Fruit fly (Drosophila melanogaster) whole organism, embryonic: Measurements from ENCODE around the gene pit.

Source experiments
- CG10366 ChIP-seq: fragments of 200-800 bp; sonication (Bioruptor generic); IDR thresholded peaks from 2 replicates; pipeline ENCODE4 v1.3.6; 2022; ENCODE audit warnings: missing biosample characterization, missing genetic modification characterization
- CG10654 ChIP-seq: fragments of 200-800 bp; sonication (Bioruptor generic); optimal IDR thresholded peaks from 2 replicates; lab custom pipeline; 2016; ENCODE audit warnings: missing biosample characterization, missing genetic modification characterization
- CG11093 ChIP-seq: fragments of 200-800 bp; sonication (Bioruptor generic); IDR thresholded peaks from 3 replicates; pipeline ENCODE4 v1.3.6; 2022; ENCODE audit warnings: missing biosample characterization, missing genetic modification characterization
- CG11247 ChIP-seq: fragments of 200-800 bp; sonication (Bioruptor generic); IDR thresholded peaks from 2 replicates; pipeline ENCODE4 v1.3.6; 2022; ENCODE audit warnings: missing biosample characterization, missing genetic modification characterization
- CG11504 ChIP-seq: fragments of 200-800 bp; sonication (Bioruptor generic); optimal IDR thresholded peaks from 3 replicates; lab custom pipeline; 2019; ENCODE audit warnings: missing biosample characterization, mild to moderate bottlenecking, missing genetic modification characterization, moderate library complexity
- CG1233 ChIP-seq: fragments of 200-800 bp; sonication (Bioruptor generic); optimal IDR thresholded peaks from 4 replicates; lab custom pipeline; 2018; ENCODE audit warnings: missing biosample characterization, mild to moderate bottlenecking, missing genetic modification characterization
- CG14014 ChIP-seq: fragments of 200-800 bp; sonication (Bioruptor generic); IDR thresholded peaks from 2 replicates; pipeline ENCODE4 v1.3.6; 2022; ENCODE audit warnings: missing biosample characterization, missing genetic modification characterization
- CG14710 ChIP-seq: fragments of 200-800 bp; sonication (Bioruptor generic); optimal IDR thresholded peaks from 3 replicates; lab custom pipeline; 2019; ENCODE audit warnings: missing biosample characterization, mild to moderate bottlenecking, missing genetic modification characterization, moderate library complexity
- CG31388 ChIP-seq: fragments of 200-800 bp; sonication (Bioruptor generic); optimal IDR thresholded peaks from 2 replicates; lab custom pipeline; 2016; ENCODE audit warnings: missing biosample characterization, missing genetic modification characterization
- CG33557 ChIP-seq: fragments of 200-800 bp; sonication (Bioruptor generic); optimal IDR thresholded peaks from 2 replicates; lab custom pipeline; 2019; ENCODE audit warnings: missing biosample characterization, mild to moderate bottlenecking, missing genetic modification characterization, moderate library complexity
- CG3847 ChIP-seq: fragments of 200-800 bp; sonication (Bioruptor generic); IDR thresholded peaks from 2 replicates; pipeline ENCODE4 v1.3.6; 2022; ENCODE audit warnings: missing biosample characterization, missing genetic modification characterization
- CG4820 ChIP-seq: fragments of 200-800 bp; sonication (Bioruptor generic); optimal IDR thresholded peaks from 3 replicates; lab custom pipeline; 2016; ENCODE audit warnings: missing biosample characterization, missing genetic modification characterization
- CG6683 ChIP-seq: fragments of 200-800 bp; sonication (Bioruptor generic); optimal IDR thresholded peaks from 2 replicates; lab custom pipeline; 2017; ENCODE audit warnings: missing biosample characterization, mild to moderate bottlenecking, missing genetic modification characterization, missing genetic modification reagents
- CG6689 ChIP-seq: fragments of 200-800 bp; sonication (Bioruptor generic); IDR thresholded peaks from 2 replicates; pipeline ENCODE4 v1.3.6; 2022; ENCODE audit warnings: missing biosample characterization, missing genetic modification characterization
- CG7357 ChIP-seq: fragments of 200-800 bp; sonication (Bioruptor generic); IDR thresholded peaks from 3 replicates; pipeline ENCODE4 v1.3.6; 2022; ENCODE audit warnings: missing biosample characterization, missing genetic modification characterization
- CG7745 ChIP-seq: fragments of 200-800 bp; sonication (Bioruptor generic); optimal IDR thresholded peaks from 2 replicates; lab custom pipeline; 2018; ENCODE audit warnings: missing biosample characterization, mild to moderate bottlenecking, missing genetic modification characterization, moderate library complexity
- CG9215 ChIP-seq: fragments of 200-800 bp; sonication (Bioruptor generic); IDR thresholded peaks from 2 replicates; pipeline ENCODE4 v1.3.6; 2022; ENCODE audit warnings: missing biosample characterization, missing genetic modification characterization
- Dip3 ChIP-seq: fragments of 200-800 bp; sonication (Bioruptor generic); optimal IDR thresholded peaks from 3 replicates; lab custom pipeline; 2016; ENCODE audit warnings: missing biosample characterization, missing genetic modification characterization
- Fer2 ChIP-seq: fragments of 200-800 bp; sonication (Bioruptor generic); optimal IDR thresholded peaks from 2 replicates; lab custom pipeline; 2018; ENCODE audit warnings: missing biosample characterization, mild to moderate bottlenecking, missing genetic modification characterization, moderate library complexity
- Gsc ChIP-seq: fragments of 200-800 bp; sonication (Bioruptor generic); IDR thresholded peaks from 2 replicates; pipeline ENCODE4 v1.3.6; 2022; ENCODE audit warnings: missing biosample characterization, missing genetic modification characterization
- HLH3B ChIP-seq: fragments of 200-800 bp; sonication (Bioruptor generic); IDR thresholded peaks from 2 replicates; pipeline ENCODE4 v1.3.6; 2022; ENCODE audit warnings: missing biosample characterization, missing genetic modification characterization
- MBD-R2 ChIP-seq: fragments of 200-800 bp; sonication (Bioruptor generic); IDR thresholded peaks from 2 replicates; pipeline ENCODE4 v1.3.6; 2022; ENCODE audit warnings: missing biosample characterization, missing genetic modification characterization
- MESR4 ChIP-seq: fragments of 200-800 bp; sonication (Bioruptor generic); optimal IDR thresholded peaks from 2 replicates; lab custom pipeline; 2018; ENCODE audit warnings: missing biosample characterization, mild to moderate bottlenecking, missing genetic modification characterization, moderate library complexity
- Meics ChIP-seq: fragments of 200-800 bp; sonication (Bioruptor generic); optimal IDR thresholded peaks from 2 replicates; lab custom pipeline; 2017; ENCODE audit warnings: missing biosample characterization, mild to moderate bottlenecking, missing genetic modification characterization
- Mes4 ChIP-seq: fragments of 200-800 bp; sonication (Bioruptor generic); optimal IDR thresholded peaks from 2 replicates; lab custom pipeline; 2016; ENCODE audit warnings: missing biosample characterization, missing genetic modification characterization
- NFAT ChIP-seq: fragments of 200-800 bp; sonication (Bioruptor generic); IDR thresholded peaks from 2 replicates; pipeline ENCODE4 v1.3.6; 2022; ENCODE audit warnings: missing biosample characterization, missing genetic modification characterization
- Ptx1 ChIP-seq: fragments of 200-800 bp; sonication (Bioruptor generic); IDR thresholded peaks from 2 replicates; pipeline ENCODE4 v1.3.6; 2022; ENCODE audit warnings: missing biosample characterization, missing genetic modification characterization
- Rfx ChIP-seq: fragments of 200-800 bp; sonication (Bioruptor generic); IDR thresholded peaks from 2 replicates; pipeline ENCODE4 v1.3.6; 2022; ENCODE audit warnings: missing biosample characterization, missing genetic modification characterization
- Rx ChIP-seq: fragments of 200-800 bp; sonication (Bioruptor generic); IDR thresholded peaks from 2 replicates; pipeline ENCODE4 v1.3.6; 2022; ENCODE audit warnings: missing biosample characterization, missing genetic modification characterization
- ap ChIP-seq: fragments of 200-800 bp; sonication (Bioruptor generic); IDR thresholded peaks from 2 replicates; pipeline ENCODE4 v1.3.6; 2022; ENCODE audit warnings: missing biosample characterization, missing genetic modification characterization
- bcd ChIP-seq: fragments of 200-800 bp; sonication (Bioruptor generic); optimal IDR thresholded peaks from 2 replicates; lab custom pipeline; 2017; ENCODE audit warnings: missing biosample characterization, mild to moderate bottlenecking, missing genetic modification characterization
- cg ChIP-seq: fragments of 200-800 bp; sonication (Bioruptor generic); optimal IDR thresholded peaks from 3 replicates; lab custom pipeline; 2019; ENCODE audit warnings: missing biosample characterization, mild to moderate bottlenecking, missing genetic modification characterization, moderate library complexity
- dmrt99B ChIP-seq: fragments of 200-800 bp; sonication (Bioruptor generic); optimal IDR thresholded peaks from 2 replicates; lab custom pipeline; 2018; ENCODE audit warnings: missing biosample characterization, mild to moderate bottlenecking, missing genetic modification characterization, moderate library complexity
- dpn ChIP-seq, 2 experiments: fragments of 200-800 bp; sonication (Bioruptor generic); optimal IDR thresholded peaks; 3 replicates each; lab custom pipeline; 2016; ENCODE audit warnings: missing biosample characterization in 2 of 2, missing genetic modification characterization in 2 of 2
- dysf ChIP-seq: fragments of 200-800 bp; sonication (Bioruptor generic); IDR thresholded peaks from 3 replicates; pipeline ENCODE4 v1.3.6; 2022; ENCODE audit warnings: missing biosample characterization, missing genetic modification characterization
- esg ChIP-seq: fragments of 200-800 bp; sonication (Bioruptor generic); conservative IDR thresholded peaks from 2 replicates; pipeline ENCODE4 v1.3.6; 2022; ENCODE audit warnings: missing biosample characterization, missing genetic modification characterization
- ewg ChIP-seq: fragments of 200-800 bp; sonication (Bioruptor generic); optimal IDR thresholded peaks from 3 replicates; lab custom pipeline; 2017; ENCODE audit warnings: mild to moderate bottlenecking, missing biosample characterization, missing genetic modification reagents, missing genetic modification characterization
- fd3F ChIP-seq: fragments of 200-800 bp; sonication (Bioruptor generic); optimal IDR thresholded peaks from 2 replicates; lab custom pipeline; 2018; ENCODE audit warnings: missing biosample characterization, mild to moderate bottlenecking, missing genetic modification characterization, moderate library complexity
- gsb ChIP-seq: fragments of 200-800 bp; sonication (Bioruptor generic); IDR thresholded peaks from 2 replicates; pipeline ENCODE4 v1.3.6; 2022; ENCODE audit warnings: missing biosample characterization, missing genetic modification characterization
- ham ChIP-seq: fragments of 200-800 bp; sonication (Bioruptor generic); IDR thresholded peaks from 2 replicates; pipeline ENCODE4 v1.3.6; 2022; ENCODE audit warnings: missing biosample characterization, missing genetic modification characterization
- knrl ChIP-seq: fragments of 200-800 bp; sonication (Bioruptor generic); IDR thresholded peaks from 3 replicates; pipeline ENCODE4 v1.3.6; 2022; ENCODE audit warnings: missing biosample characterization, missing genetic modification characterization; ENCODE audit not compliant: partially characterized antibody
- lilli ChIP-seq: fragments of 200-800 bp; sonication (Bioruptor generic); optimal IDR thresholded peaks from 3 replicates; lab custom pipeline; 2016; ENCODE audit warnings: missing biosample characterization, missing genetic modification characterization
- luna ChIP-seq: fragments of 200-800 bp; sonication (Bioruptor generic); optimal IDR thresholded peaks from 2 replicates; lab custom pipeline; 2016; ENCODE audit warnings: missing biosample characterization, missing genetic modification characterization
- onecut ChIP-seq: fragments of 200-800 bp; sonication (Bioruptor generic); IDR thresholded peaks from 2 replicates; pipeline ENCODE4 v1.3.6; 2022; ENCODE audit warnings: missing biosample characterization, missing genetic modification characterization
- pan ChIP-seq, 4 experiments: fragments of >200 bp in 3 of 4; fragments of 200-800 bp in 1 of 4; sonication (Bioruptor generic) in 1 of 4; optimal IDR thresholded peaks in 3 of 4; IDR thresholded peaks in 1 of 4; 2 replicates each; pipeline versions ENCODE4 v1.3.6 to Lab custom; 2017 to 2022; ENCODE audit warnings: missing biosample characterization in 2 of 4, missing genetic modification characterization in 2 of 4, mixed read lengths in 1 of 4
- shn ChIP-seq: fragments of 200-800 bp; sonication (Bioruptor generic); optimal IDR thresholded peaks from 3 replicates; lab custom pipeline; 2016; ENCODE audit warnings: missing biosample characterization, missing genetic modification characterization
- sna ChIP-seq: fragments of 200-800 bp; sonication (Bioruptor generic); IDR thresholded peaks from 2 replicates; pipeline ENCODE4 v1.3.6; 2022; ENCODE audit warnings: missing biosample characterization, missing genetic modification characterization; ENCODE audit not compliant: partially characterized antibody
- stwl ChIP-seq: fragments of 200-800 bp; sonication (Bioruptor generic); optimal IDR thresholded peaks from 3 replicates; lab custom pipeline; 2018; ENCODE audit warnings: missing biosample characterization, mild to moderate bottlenecking, missing genetic modification characterization, moderate library complexity
- ttk ChIP-seq: fragments of 200-800 bp; sonication (Bioruptor generic); IDR thresholded peaks from 2 replicates; pipeline ENCODE4 v2.1.2; 2022; ENCODE audit warnings: missing biosample characterization, missing genetic modification characterization
- tx ChIP-seq: fragments of 200-800 bp; sonication (Bioruptor generic); optimal IDR thresholded peaks from 2 replicates; lab custom pipeline; 2016; ENCODE audit warnings: missing biosample characterization, missing genetic modification characterization

Gene pit

DNA sequence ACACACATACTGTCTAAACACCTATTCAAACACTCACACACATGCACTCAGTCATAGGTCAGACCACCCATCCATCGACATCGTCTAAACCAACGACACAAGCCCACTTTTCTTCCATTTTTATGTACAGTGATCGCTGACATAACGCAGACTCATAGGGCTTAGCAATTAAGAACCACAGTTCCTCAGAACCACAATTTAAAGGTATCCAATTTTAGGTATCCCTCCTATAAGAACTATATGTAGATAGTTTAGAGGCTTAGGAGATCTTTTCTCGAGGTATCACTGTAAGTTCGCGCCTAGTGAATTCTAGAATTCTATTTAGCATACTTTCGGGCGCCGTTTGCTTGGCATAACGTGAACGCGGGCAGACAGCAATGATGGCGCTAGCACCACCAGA, 41.2 kb upstream of the pit start (continued):
- TF ChIP-seq Ptx1 (GFP tag; lab: Robert Waterston, UW): peak; percentile 60
- TF ChIP-seq Meics (GFP tag; lab: Kevin White, UChicago): peak; percentile 3
- TF ChIP-seq esg (GFP tag; lab: Robert Waterston, UW): peak; percentile 53; the same call in 1 of the 2 replicates
- TF ChIP-seq CG4820: peak; percentile 9
- TF ChIP-seq cg (GFP tag; lab: Kevin White, UChicago): no peak
- peak; percentile 46 for TF ChIP-seq dmrt99B (tag; lab: Kevin White, UChicago)
- peak; percentile 27 for TF ChIP-seq CG10654
- TF ChIP-seq gsb (GFP tag; lab: Robert Waterston, UW): no peak
- peak; percentile 34; the same call in 1 of the 2 replicates for TF ChIP-seq HLH3B (GFP tag; lab: Robert Waterston, UW)
- peak; percentile 29; the same call in 1 of the 2 replicates for TF ChIP-seq Rx (GFP tag; lab: Robert Waterston, UW)
- peak; percentile 30; the same call in 1 of the 2 replicates for TF ChIP-seq onecut
- no peak for TF ChIP-seq knrl
- TF ChIP-seq CG3847 (GFP tag; lab: Robert Waterston, UW): peak; percentile 21; the same call in 1 of the 2 replicates
- TF ChIP-seq fd3F (GFP tag; lab: Kevin White, UChicago): peak; percentile 18
- TF ChIP-seq ham (GFP tag; lab: Robert Waterston, UW): no peak
- TF ChIP-seq dysf (GFP tag; lab: Robert Waterston, UW): peak; percentile 66; the same call in 2 of the 3 replicates
- TF ChIP-seq Gsc (GFP tag; lab: Robert Waterston, UW): 0 out of 2 replicates have a peak, but pooled peaks have one; percentile 28
- peak; percentile 53 for TF ChIP-seq CG11504 (tag; lab: Kevin White, UChicago)
- peak; percentile 59; the same call in 1 of the 2 replicates for TF ChIP-seq ttk (GFP tag; lab: Robert Waterston, UW)
- no peak for TF ChIP-seq shn (GFP tag; lab: Kevin White, UChicago)
- no peak for TF ChIP-seq CG14710
- TF ChIP-seq CG11247 (GFP tag; lab: Robert Waterston, UW): 0 out of 2 replicates have a peak, but pooled peaks have one; percentile 16
- no peak for TF ChIP-seq CG31388 (GFP tag; lab: Kevin White, UChicago)
- TF ChIP-seq ap: peak; percentile 17; the same call in 1 of the 2 replicates
- peak; percentile 49 for TF ChIP-seq Dip3 (GFP tag; lab: Kevin White, UChicago)
- peak; percentile 19 to 65 for TF ChIP-seq dpn (GFP tag; optimal IDR thresholded peaks at IDR 0.05; lab: Kevin White, UChicago)
- peak; percentile 34; the same call in 1 of the 2 replicates for TF ChIP-seq CG9215 (GFP tag; lab: Robert Waterston, UW)
- peak; percentile 61; the same call in 1 of the 2 replicates for TF ChIP-seq NFAT
- TF ChIP-seq Fer2 (tag; lab: Kevin White, UChicago): no peak
- peak; percentile 1 for TF ChIP-seq CG1233
- peak; percentile 59 for TF ChIP-seq CG10366
- TF ChIP-seq CG7745 (tag; lab: Kevin White, UChicago): no peak
- peak; percentile 34 for TF ChIP-seq lilli
- TF ChIP-seq stwl: no peak
- TF ChIP-seq sna (GFP tag; lab: Robert Waterston, UW): no peak
- peak; percentile 56; the same call in 1 of the 2 replicates for TF ChIP-seq CG6689 (GFP tag; lab: Robert Waterston, UW)
- TF ChIP-seq Mes4: no peak
- no peak for TF ChIP-seq tx (GFP tag; lab: Kevin White, UChicago)
- peak; percentile 61; the same call in 1 of the 2 replicates for TF ChIP-seq Rfx (GFP tag; lab: Robert Waterston, UW)
- TF ChIP-seq MBD-R2 (GFP tag; lab: Robert Waterston, UW): peak; percentile 20; the same call in 1 of the 2 replicates
- peak; percentile 18 for TF ChIP-seq bcd
- TF ChIP-seq pan (optimal IDR thresholded peaks at IDR 0.05; lab: Kevin White, UChicago): no peak
- TF ChIP-seq pan (GFP tag; optimal IDR thresholded peaks at IDR 0.05 in 1 of 2, IDR thresholded peaks at IDR 0.05 in 1 of 2): peak in 1 of 2 experiments; percentile 60
- peak; percentile 52; the same call in 1 of the 2 replicates for TF ChIP-seq CG14014 (GFP tag; lab: Robert Waterston, UW)
- TF ChIP-seq MESR4 (GFP tag; lab: Kevin White, UChicago): no peak
- no peak for TF ChIP-seq CG6683
- TF ChIP-seq CG11093 (GFP tag; lab: Robert Waterston, UW): peak; percentile 57; the same call in 1 of the 3 replicates
- no peak for TF ChIP-seq luna (GFP tag; lab: Kevin White, UChicago)
- TF ChIP-seq CG7357 (GFP tag; lab: Robert Waterston, UW): peak; percentile 34; the same call in 1 of the 3 replicates
- TF ChIP-seq ewg (GFP tag; lab: Kevin White, UChicago): peak; percentile 16
- no peak for TF ChIP-seq CG33557 (GFP tag; lab: Kevin White, UChicago)
